Fruit fly (Drosophila melanogaster): Measurements from ENCODE around the gene CG13875.

Gene CG13875

DNA sequence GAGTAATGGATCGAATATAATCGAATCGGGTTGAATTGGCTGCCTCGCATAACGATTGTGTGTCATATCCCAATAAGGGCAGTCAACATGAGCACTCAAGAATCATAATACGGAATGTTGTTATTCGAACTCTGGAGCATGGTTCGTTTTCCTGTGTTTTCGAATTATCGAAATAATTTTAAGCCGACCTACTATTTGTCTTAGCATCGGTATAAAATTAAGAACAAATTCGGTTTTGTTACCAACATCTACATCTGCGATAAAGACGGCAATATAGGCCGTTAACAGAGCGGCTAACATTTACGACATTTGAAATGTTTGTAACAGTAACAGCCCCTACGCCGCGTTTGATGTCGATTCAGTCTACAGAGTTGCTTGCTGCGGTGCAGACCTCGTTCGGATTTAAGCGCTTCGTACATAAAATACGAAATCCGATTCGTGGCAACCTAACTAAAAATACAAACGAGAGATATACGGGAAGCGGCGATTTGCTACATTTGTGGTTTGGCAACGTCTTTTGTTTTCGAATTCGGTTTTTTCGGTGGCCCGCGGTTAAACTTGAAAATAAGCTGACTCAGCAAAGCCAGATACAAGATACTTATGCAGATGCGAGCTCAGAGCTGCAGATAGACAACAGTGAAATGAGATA lies 19.2 kb upstream of the CG13875 start (continued):
- TF ChIP-seq NK7.1 (GFP tag; optimal IDR thresholded peaks at IDR 0.05): no peak
- TF ChIP-seq al (GFP tag; IDR thresholded peaks at IDR 0.05): no peak
- TF ChIP-seq nau (GFP tag; optimal IDR thresholded peaks at IDR 0.05): no peak
- TF ChIP-seq Nf-YC (tag; optimal IDR thresholded peaks at IDR 0.05): peak; percentile 44
- no peak for TF ChIP-seq ham (GFP tag; IDR thresholded peaks at IDR 0.05)
- TF ChIP-seq Antp (GFP tag; optimal IDR thresholded peaks at IDR 0.05): no peak
- no peak for TF ChIP-seq CG30020 (tag; optimal IDR thresholded peaks at IDR 0.05)
- no peak for TF ChIP-seq BtbVII (GFP tag; optimal IDR thresholded peaks at IDR 0.05)
- no peak for TF ChIP-seq CG2129 (GFP tag; IDR thresholded peaks at IDR 0.05; ENCODE audit: partially characterized antibody)
- TF ChIP-seq CG31388 (GFP tag; optimal IDR thresholded peaks at IDR 0.05): no peak
- TF ChIP-seq sqz (GFP tag; optimal IDR thresholded peaks at IDR 0.05): no peak
- TF ChIP-seq corto (GFP tag; optimal IDR thresholded peaks at IDR 0.05): no peak
- no peak for TF ChIP-seq org-1 (GFP tag; optimal IDR thresholded peaks at IDR 0.05)
- peak; percentile 46 for TF ChIP-seq CG3281 (GFP tag; optimal IDR thresholded peaks at IDR 0.05)
- TF ChIP-seq Drgx (GFP tag; IDR thresholded peaks at IDR 0.05): no peak
- TF ChIP-seq sug (tag; optimal IDR thresholded peaks at IDR 0.05): peak; percentile 60
- no peak for TF ChIP-seq ranshi (GFP tag; IDR thresholded peaks at IDR 0.05)
- peak; percentile 70 for TF ChIP-seq ci (GFP tag; IDR thresholded peaks at IDR 0.05)
- peak; percentile 19 for TF ChIP-seq CG33557 (GFP tag; optimal IDR thresholded peaks at IDR 0.05)
- TF ChIP-seq Ssrp (tag; optimal IDR thresholded peaks at IDR 0.05): no peak
- peak; percentile 14; the same call in 1 of the 3 replicates for TF ChIP-seq ken (GFP tag; IDR thresholded peaks at IDR 0.05)
- peak; percentile 44; the same call in 1 of the 2 replicates for TF ChIP-seq CG13287 (GFP tag; IDR thresholded peaks at IDR 0.05; ENCODE audit: partially characterized antibody)
- TF ChIP-seq ash1 (GFP tag; optimal IDR thresholded peaks at IDR 0.05): peak; percentile 55
- no peak for TF ChIP-seq bab2 (GFP tag; optimal IDR thresholded peaks at IDR 0.05)
- no peak for TF ChIP-seq Ada2b (GFP tag; IDR thresholded peaks at IDR 0.05)
- TF ChIP-seq HLH54F (GFP tag; optimal IDR thresholded peaks at IDR 0.05): no peak
- TF ChIP-seq Poxn (GFP tag; IDR thresholded peaks at IDR 0.05): no peak
- no peak for TF ChIP-seq CG32532 (GFP tag; IDR thresholded peaks at IDR 0.05)
- no peak for TF ChIP-seq CG3726 (GFP tag; IDR thresholded peaks at IDR 0.05)
- no peak for TF ChIP-seq sisA (GFP tag; IDR thresholded peaks at IDR 0.05)
- no peak for TF ChIP-seq shn (GFP tag; optimal IDR thresholded peaks at IDR 0.05)
- TF ChIP-seq scrt (GFP tag; optimal IDR thresholded peaks at IDR 0.05): no peak
- peak; percentile 34 for TF ChIP-seq CG11504 (tag; optimal IDR thresholded peaks at IDR 0.05)
- TF ChIP-seq sd (tag; optimal IDR thresholded peaks at IDR 0.05): peak; percentile 5
- TF ChIP-seq CG12659 (GFP tag; optimal IDR thresholded peaks at IDR 0.05): peak; percentile 23
- TF ChIP-seq Vsx1 (GFP tag; optimal IDR thresholded peaks at IDR 0.05): no peak
- no peak for TF ChIP-seq pnt (GFP tag; optimal IDR thresholded peaks at IDR 0.05)
- no peak for TF ChIP-seq CG3995 (GFP tag; optimal IDR thresholded peaks at IDR 0.05)
- no peak for TF ChIP-seq B-H1 (GFP tag; IDR thresholded peaks at IDR 0.05)
- TF ChIP-seq crol (GFP tag; IDR thresholded peaks at IDR 0.05): no peak
- no peak for TF ChIP-seq CG34224 (GFP tag; IDR thresholded peaks at IDR 0.05; ENCODE audit: partially characterized antibody)
- TF ChIP-seq Trl (optimal IDR thresholded peaks at IDR 0.05): no peak
- no peak for TF ChIP-seq Trl (GFP tag; optimal IDR thresholded peaks at IDR 0.05)
- TF ChIP-seq CG13624 (GFP tag; optimal IDR thresholded peaks at IDR 0.05): no peak
- TF ChIP-seq Dref (GFP tag; IDR thresholded peaks at IDR 0.05): no peak
- TF ChIP-seq ase (GFP tag; IDR thresholded peaks at IDR 0.05): no peak
- no peak for TF ChIP-seq pum (GFP tag; optimal IDR thresholded peaks at IDR 0.05)
- TF ChIP-seq chinmo (GFP tag; IDR thresholded peaks at IDR 0.05; ENCODE audit: partially characterized antibody): peak; percentile 95; the same call in 3 of the 4 replicates
- no peak for TF ChIP-seq CG31441 (GFP tag; IDR thresholded peaks at IDR 0.05)
- no peak for TF ChIP-seq CG14050 (GFP tag; IDR thresholded peaks at IDR 0.05)
- no peak for TF ChIP-seq chif (GFP tag; optimal IDR thresholded peaks at IDR 0.05)

Data from whole organism, embryonic.